Fruit fly (Drosophila melanogaster): ENCODE data around the gene Ciz1.

dm6 chr3L:9898355-9898754 lies 33.9 kb downstream of the Ciz1 start, which contains the start of the genes CG6707 and CG46387:
- TF ChIP-seq brk (GFP tag; optimal IDR thresholded peaks at IDR 0.05) = no peak
- no peak for TF ChIP-seq Myc (optimal IDR thresholded peaks at IDR 0.05)
- TF ChIP-seq lola (GFP tag; optimal IDR thresholded peaks at IDR 0.05) = no peak
- TF ChIP-seq Jra (GFP tag; optimal IDR thresholded peaks at IDR 0.05) = no peak
- TF ChIP-seq psq (GFP tag; optimal IDR thresholded peaks at IDR 0.05) = no peak
- no peak for TF ChIP-seq CrebA (GFP tag; optimal IDR thresholded peaks at IDR 0.05; ENCODE audit: borderline replicate concordance)

All from whole organism, wandering third instar larva.